Fruit fly (Drosophila melanogaster) whole organism: ENCODE results near the gene GckIII.

Source experiments
- CG8478 ChIP-seq: fragments of >200 bp; optimal IDR thresholded peaks from 2 replicates; lab custom pipeline; 2018; ENCODE audit warnings: inconsistent platforms
- Dll ChIP-seq: fragments of >200 bp; optimal IDR thresholded peaks from 2 replicates; lab custom pipeline; 2017
- EcR ChIP-seq, 2 experiments: fragments of >200 bp; optimal IDR thresholded peaks; 2 replicates each; lab custom pipeline; 2017; ENCODE audit warnings: missing biosample characterization in 2 of 2, missing genetic modification characterization in 2 of 2, missing genetic modification reagents in 2 of 2
- pan ChIP-seq: fragments of >200 bp; optimal IDR thresholded peaks from 2 replicates; lab custom pipeline; 2017
- psq ChIP-seq: fragments of >200 bp; optimal IDR thresholded peaks from 2 replicates; lab custom pipeline; 2017
- usp ChIP-seq: fragments of >200 bp; optimal IDR thresholded peaks from 2 replicates; lab custom pipeline; 2017; ENCODE audit warnings: missing biosample characterization, missing genetic modification characterization, mixed read lengths

- no peak for TF ChIP-seq CG8478 (lab: Kevin White, UChicago)
- TF ChIP-seq usp (GFP tag; lab: Kevin White, UChicago) = no peak
- TF ChIP-seq EcR (GFP tag; optimal IDR thresholded peaks at IDR 0.05; lab: Kevin White, UChicago) = no peak
- TF ChIP-seq psq (lab: Kevin White, UChicago) = no peak
- TF ChIP-seq pan = no peak
- no peak for TF ChIP-seq Dll (lab: Kevin White, UChicago)
These were observed 30.9 kb downstream of the GckIII start for dm6 chr3R:17116231-17116630.
